Fruit fly (Drosophila melanogaster): ENCODE data around the gene Oli.

Gene Oli

DNA sequence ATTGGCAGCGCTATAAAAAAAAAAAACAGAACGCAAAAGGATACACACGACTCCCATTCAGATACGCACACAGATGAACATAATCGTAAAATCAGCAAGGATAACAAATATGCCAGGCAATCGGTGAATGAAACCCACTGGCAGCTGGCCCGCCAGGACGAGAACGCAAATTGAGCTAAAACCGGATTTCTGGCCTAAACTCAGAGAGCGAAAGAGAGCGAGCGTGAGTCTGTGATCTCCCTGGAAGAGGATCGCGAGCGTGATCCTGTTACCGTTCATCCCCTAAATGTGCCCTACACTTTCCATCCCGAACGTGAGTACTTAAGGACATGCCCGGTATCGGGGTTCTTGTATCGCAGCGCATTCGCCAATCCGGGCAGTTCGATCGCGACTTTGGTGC is 23.2 kb upstream of the Oli start:
- TF ChIP-seq jumu (GFP tag; optimal IDR thresholded peaks at IDR 0.05) (no peak), CG30020 (tag; optimal IDR thresholded peaks at IDR 0.05) (no peak), Trl (optimal IDR thresholded peaks at IDR 0.05) (peak in 1 of 2 experiments; percentile 54), Trl (GFP tag; optimal IDR thresholded peaks at IDR 0.05) (no peak), al (GFP tag; IDR thresholded peaks at IDR 0.05) (no peak), NFAT (GFP tag; IDR thresholded peaks at IDR 0.05) (no peak), CG14965 (GFP tag; optimal IDR thresholded peaks at IDR 0.05; ENCODE audit: borderline replicate concordance) (no peak), CG17568 (GFP tag; optimal IDR thresholded peaks at IDR 0.05) (no peak), jigr1 (GFP tag; IDR thresholded peaks at IDR 0.05) (no peak), sens-2 (GFP tag; IDR thresholded peaks at IDR 0.05) (no peak), CG14667 (GFP tag; IDR thresholded peaks at IDR 0.05) (no peak), luna (GFP tag; optimal IDR thresholded peaks at IDR 0.05) (no peak), shn (GFP tag; optimal IDR thresholded peaks at IDR 0.05) (no peak), CG30431 (GFP tag; optimal IDR thresholded peaks at IDR 0.05) (no peak), Dll (GFP tag; IDR thresholded peaks at IDR 0.05; ENCODE audit: partially characterized antibody) (no peak), Lpt (GFP tag; optimal IDR thresholded peaks at IDR 0.05) (no peak), CG17829 (tag; optimal IDR thresholded peaks at IDR 0.05) (no peak), BEAF-32 (GFP tag; optimal IDR thresholded peaks at IDR 0.05) (no peak), NC2α (GFP tag; optimal IDR thresholded peaks at IDR 0.05) (no peak), CG32532 (GFP tag; IDR thresholded peaks at IDR 0.05) (no peak), Xbp1 (GFP tag; optimal IDR thresholded peaks at IDR 0.05) (no peak), CG8924 (tag; optimal IDR thresholded peaks at IDR 0.05) (no peak), cg (GFP tag; optimal IDR thresholded peaks at IDR 0.05) (peak; percentile 10), seq (GFP tag; IDR thresholded peaks at IDR 0.05) (0 out of 2 replicates have a peak, but pooled peaks have one; percentile 17), chinmo (GFP tag; IDR thresholded peaks at IDR 0.05; ENCODE audit: partially characterized antibody) (0 out of 4 replicates have a peak, but pooled peaks have one; percentile 6), Bdp1 (GFP tag; optimal IDR thresholded peaks at IDR 0.05) (no peak), Vsx1 (GFP tag; optimal IDR thresholded peaks at IDR 0.05) (no peak), bigmax (GFP tag; optimal IDR thresholded peaks at IDR 0.05) (no peak), ato (GFP tag; IDR thresholded peaks at IDR 0.05; ENCODE audit: partially characterized antibody) (no peak), unpg (GFP tag; optimal IDR thresholded peaks at IDR 0.05) (no peak), sens (GFP tag) (peak; percentile 45), br (optimal IDR thresholded peaks at IDR 0.05) (no peak), sd (tag; optimal IDR thresholded peaks at IDR 0.05) (no peak), CG4854 (GFP tag; optimal IDR thresholded peaks at IDR 0.05) (no peak), pros (GFP tag; optimal IDR thresholded peaks at IDR 0.05) (peak; percentile 30), Fer2 (tag; optimal IDR thresholded peaks at IDR 0.05) (no peak), usp (GFP tag; optimal IDR thresholded peaks at IDR 0.05) (no peak), kni (GFP tag; optimal IDR thresholded peaks at IDR 0.05) (peak; percentile 53), Meics (GFP tag; optimal IDR thresholded peaks at IDR 0.05) (no peak), CG9215 (GFP tag; IDR thresholded peaks at IDR 0.05) (no peak), CG12299 (tag; optimal IDR thresholded peaks at IDR 0.05) (no peak), Ssrp (tag; optimal IDR thresholded peaks at IDR 0.05) (no peak), Usf (GFP tag; optimal IDR thresholded peaks at IDR 0.05) (no peak), org-1 (GFP tag; optimal IDR thresholded peaks at IDR 0.05) (no peak), mam (GFP tag; optimal IDR thresholded peaks at IDR 0.05) (no peak), gsb-n (tag; optimal IDR thresholded peaks at IDR 0.05) (no peak), D (optimal IDR thresholded peaks at IDR 0.05) (no peak), D (GFP tag; optimal IDR thresholded peaks at IDR 0.05) (no peak), CG15479 (GFP tag; optimal IDR thresholded peaks at IDR 0.05) (no peak), Sin3A (optimal IDR thresholded peaks at IDR 0.05) (no peak)

Data from whole organism, embryonic.